Worm (Caenorhabditis elegans) whole organism, L2 larva: ENCODE results near the gene B0244.4.

Source experiments
- nhr-12 ChIP-seq: fragments of 150-350 bp; optimal IDR thresholded peaks from 2 replicates; lab custom pipeline; 2014; ENCODE audit warnings: missing biosample characterization, missing genetic modification characterization
- nhr-77 ChIP-seq: fragments of 150-350 bp; optimal IDR thresholded peaks from 2 replicates; lab custom pipeline; 2014; ENCODE audit warnings: missing biosample characterization, missing genetic modification characterization

- TF ChIP-seq nhr-12 (tag; lab: Kevin White, UChicago) (no peak), nhr-77 (tag; lab: Kevin White, UChicago) (no peak)
Measured at ce11 chrIII:5707546-5707945, 39.7 kb upstream of the B0244.4 start.
